Worm (Caenorhabditis elegans): ENCODE results near the gene C05D11.1.
A peak's percentile ranks its signal among the peaks of the same experiment; 100 is the strongest.

C05D11.1 gene

ce11 chrIII:6444335-6444734, 7.9 kb downstream of the C05D11.1 start, which contains the start of gene C05D11.13:
TSS of gene C05D11.13 (minus strand) at chrIII:6444586.
- TF ChIP-seq pag-3 (tag; optimal IDR thresholded peaks at IDR 0.05; ENCODE audit: borderline replicate concordance, insufficient read depth): no peak
- no peak for TF ChIP-seq nhr-11 (tag; optimal IDR thresholded peaks at IDR 0.05)
- peak; percentile 11 for TF ChIP-seq nhr-85 (tag)
- TF ChIP-seq hlh-4 (tag; optimal IDR thresholded peaks at IDR 0.05): no peak
- no peak for TF ChIP-seq lin-15B (tag; optimal IDR thresholded peaks at IDR 0.05)
- TF ChIP-seq elt-3 (tag; optimal IDR thresholded peaks at IDR 0.05): peak in 1 of 6 experiments; percentile 16
- TF ChIP-seq lin-13 (GFP tag; optimal IDR thresholded peaks at IDR 0.05): no peak
- TF ChIP-seq fkh-10 (GFP tag; optimal IDR thresholded peaks at IDR 0.05): no peak
- no peak for TF ChIP-seq dsc-1 (tag; optimal IDR thresholded peaks at IDR 0.05)
- TF ChIP-seq ama-1 (optimal IDR thresholded peaks at IDR 0.05): peak; percentile 65
- no peak for TF ChIP-seq sox-4 (tag; optimal IDR thresholded peaks at IDR 0.05)
- TF ChIP-seq lin-14 (GFP tag; optimal IDR thresholded peaks at IDR 0.05): peak; percentile 62
- TF ChIP-seq snu-23 (GFP tag; optimal IDR thresholded peaks at IDR 0.05): peak; percentile 56
- no peak for TF ChIP-seq nhr-237 (tag; optimal IDR thresholded peaks at IDR 0.05)
- no peak for TF ChIP-seq tlp-1 (tag; optimal IDR thresholded peaks at IDR 0.05)
- no peak for TF ChIP-seq skn-1 (tag; optimal IDR thresholded peaks at IDR 0.05)
- no peak for TF ChIP-seq mef-2 (tag; optimal IDR thresholded peaks at IDR 0.05)
- no peak for TF ChIP-seq elt-2 (tag; optimal IDR thresholded peaks at IDR 0.05)
- no peak for TF ChIP-seq nhr-47 (tag; optimal IDR thresholded peaks at IDR 0.05)
- no peak for TF ChIP-seq pax-3 (tag; optimal IDR thresholded peaks at IDR 0.05)
- TF ChIP-seq fkh-4 (tag; optimal IDR thresholded peaks at IDR 0.05; ENCODE audit: borderline replicate concordance): no peak
- TF ChIP-seq ceh-90 (tag; optimal IDR thresholded peaks at IDR 0.05): no peak
- no peak for TF ChIP-seq zip-4 (GFP tag; optimal IDR thresholded peaks at IDR 0.05)
- TF ChIP-seq C16A3.4 (tag; optimal IDR thresholded peaks at IDR 0.05): peak; percentile 34
- no peak for TF ChIP-seq hpl-2 (GFP tag; optimal IDR thresholded peaks at IDR 0.05)
- TF ChIP-seq jun-1 (tag; optimal IDR thresholded peaks at IDR 0.05): peak; percentile 8
- TF ChIP-seq C34B4.2 (tag; optimal IDR thresholded peaks at IDR 0.05): no peak
- no peak for TF ChIP-seq pqm-1 (tag; optimal IDR thresholded peaks at IDR 0.05)
- no peak for TF ChIP-seq nhr-76 (tag; optimal IDR thresholded peaks at IDR 0.05)
- no peak for TF ChIP-seq vab-15 (tag; optimal IDR thresholded peaks at IDR 0.05)
- no peak for TF ChIP-seq ets-5 (GFP tag; IDR thresholded peaks at IDR 0.05)
- TF ChIP-seq Y116A8C.19 (tag; optimal IDR thresholded peaks at IDR 0.05; ENCODE audit: borderline replicate concordance): no peak
- no peak for TF ChIP-seq fkh-8 (tag; optimal IDR thresholded peaks at IDR 0.05)
- TF ChIP-seq blmp-1 (tag; optimal IDR thresholded peaks at IDR 0.05): peak; percentile 53
- TF ChIP-seq mab-9 (GFP tag; IDR thresholded peaks at IDR 0.05): no peak
- no peak for TF ChIP-seq aha-1 (tag; optimal IDR thresholded peaks at IDR 0.05)
- TF ChIP-seq egl-13 (tag; optimal IDR thresholded peaks at IDR 0.05): no peak
- no peak for TF ChIP-seq sup-37 (GFP tag; optimal IDR thresholded peaks at IDR 0.05)
- no peak for TF ChIP-seq ceh-88 (GFP tag; IDR thresholded peaks at IDR 0.05)
- TF ChIP-seq snpc-4 (tag; optimal IDR thresholded peaks at IDR 0.05): no peak
- peak; percentile 26 for TF ChIP-seq rnt-1 (tag; optimal IDR thresholded peaks at IDR 0.05)
- no peak for TF ChIP-seq nhr-77 (tag; optimal IDR thresholded peaks at IDR 0.05)
- TF ChIP-seq ceh-63 (GFP tag; optimal IDR thresholded peaks at IDR 0.05): no peak
- peak; percentile 50 for TF ChIP-seq nhr-71 (tag; optimal IDR thresholded peaks at IDR 0.05)
- TF ChIP-seq irx-1 (tag; optimal IDR thresholded peaks at IDR 0.05): peak; percentile 17
- TF ChIP-seq ces-1 (GFP tag; optimal IDR thresholded peaks at IDR 0.05): no peak
- TF ChIP-seq tbx-2 (tag; optimal IDR thresholded peaks at IDR 0.05): no peak
- no peak for TF ChIP-seq isw-1 (GFP tag; IDR thresholded peaks at IDR 0.05)
- TF ChIP-seq efl-3 (GFP tag; optimal IDR thresholded peaks at IDR 0.05): no peak
- no peak for TF ChIP-seq swsn-7 (tag; optimal IDR thresholded peaks at IDR 0.05)
- no peak for TF ChIP-seq unc-62 (GFP tag; optimal IDR thresholded peaks at IDR 0.05)
- TF ChIP-seq unc-30 (tag; optimal IDR thresholded peaks at IDR 0.05): no peak
- TF ChIP-seq efl-1 (optimal IDR thresholded peaks at IDR 0.05): peak; percentile 25 to 52
- peak; percentile 11 to 13 for TF ChIP-seq efl-1 (GFP tag; optimal IDR thresholded peaks at IDR 0.05 in 1 of 2)
- TF ChIP-seq dpl-1 (GFP tag; optimal IDR thresholded peaks at IDR 0.05): peak in 2 of 3 experiments; percentile 9 to 47

Measured in whole organism, L1 larva.